Worm (Caenorhabditis elegans) whole organism, L4 larva: ENCODE measurements around the gene fbxa-133.

Experiments
- Y48G9A.11 ChIP-seq: fragments of 200-800 bp; sonication (Bioruptor generic); IDR thresholded peaks from 2 replicates; pipeline ENCODE4 v1.3.6; 2022; ENCODE audit warnings: missing genetic modification reagents, missing genetic modification characterization, missing compliant biosample characterization
- aly-2 ChIP-seq: sonication (generic microtip); optimal IDR thresholded peaks from 2 replicates; lab custom pipeline; 2018; ENCODE audit warnings: missing biosample characterization, missing genetic modification characterization
- ceh-82 ChIP-seq: sonication (generic microtip); optimal IDR thresholded peaks from 2 replicates; lab custom pipeline; 2017; ENCODE audit warnings: missing biosample characterization, missing genetic modification characterization
- dmd-9 ChIP-seq: fragments of 200-800 bp; sonication (Bioruptor generic); IDR thresholded peaks from 2 replicates; pipeline ENCODE4 v1.3.6; 2022; ENCODE audit warnings: missing genetic modification reagents, missing genetic modification characterization, missing compliant biosample characterization
- duxl-1 ChIP-seq: sonication (generic microtip); optimal IDR thresholded peaks from 2 replicates; lab custom pipeline; 2016; ENCODE audit warnings: mild to moderate bottlenecking, missing genetic modification characterization, moderate library complexity, missing compliant biosample characterization; ENCODE audit not compliant: poor library complexity
- nhr-10 ChIP-seq: fragments of 150-350 bp; optimal IDR thresholded peaks from 2 replicates; lab custom pipeline; 2014; ENCODE audit warnings: missing biosample characterization, missing genetic modification characterization
- nhr-11 ChIP-seq: fragments of 150-350 bp; optimal IDR thresholded peaks from 2 replicates; lab custom pipeline; 2014; ENCODE audit warnings: missing biosample characterization, missing genetic modification characterization
- nhr-237 ChIP-seq: sonication (generic microtip); optimal IDR thresholded peaks from 2 replicates; lab custom pipeline; 2017; ENCODE audit warnings: missing biosample characterization, missing genetic modification characterization
- nhr-28 ChIP-seq: fragments of 150-350 bp; optimal IDR thresholded peaks from 2 replicates; lab custom pipeline; 2014; ENCODE audit warnings: missing biosample characterization, missing genetic modification characterization
- nhr-41 ChIP-seq: fragments of 200-800 bp; sonication (Bioruptor generic); IDR thresholded peaks from 2 replicates; pipeline ENCODE4 v1.3.6; 2022; ENCODE audit warnings: missing genetic modification reagents, missing genetic modification characterization, missing compliant biosample characterization
- nhr-6 ChIP-seq: fragments of 150-350 bp; optimal IDR thresholded peaks from 2 replicates; lab custom pipeline; 2014; ENCODE audit warnings: missing biosample characterization, missing genetic modification characterization
- php-3 ChIP-seq: fragments of 200-800 bp; sonication (Bioruptor generic); IDR thresholded peaks from 2 replicates; pipeline ENCODE4 v1.3.6; 2022; ENCODE audit warnings: missing genetic modification reagents, missing genetic modification characterization, missing compliant biosample characterization
- snpc-4 ChIP-seq: fragments of 150-350 bp; optimal IDR thresholded peaks from 2 replicates; lab custom pipeline; 2014; ENCODE audit warnings: missing biosample characterization, missing genetic modification characterization
- zip-2 ChIP-seq: fragments of 150-350 bp; optimal IDR thresholded peaks from 2 replicates; lab custom pipeline; 2014; ENCODE audit warnings: missing biosample characterization, missing genetic modification characterization
- ztf-11 ChIP-seq: fragments of 150-350 bp; optimal IDR thresholded peaks from 2 replicates; lab custom pipeline; 2014; ENCODE audit warnings: missing biosample characterization, missing genetic modification characterization

Gene fbxa-133

DNA sequence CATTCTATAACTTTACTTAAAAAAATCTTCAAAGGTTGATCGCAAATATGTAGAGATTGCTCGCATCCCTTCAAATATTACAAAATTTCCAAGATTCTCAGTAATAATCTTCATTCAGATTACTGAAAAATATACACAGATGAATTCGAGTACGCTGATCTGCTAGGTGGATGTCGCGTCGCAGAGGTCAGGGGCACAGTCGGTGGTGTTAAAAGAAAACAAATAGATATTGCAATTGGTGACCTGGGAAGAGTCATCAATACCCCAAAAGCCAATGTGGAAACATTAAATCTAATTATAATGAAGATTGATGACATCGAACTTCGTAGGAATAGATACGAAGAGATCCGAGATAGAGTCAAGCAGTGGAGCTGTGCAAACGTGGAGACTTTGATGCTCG lies 44.0 kb downstream of the fbxa-133 start, which contains the start of gene F57G4.10:
TSS of gene F57G4.10 (plus strand) at position 301 of the 400 bp plus-strand sequence.
- TF ChIP-seq ceh-82 (tag; lab: Kevin White, UChicago) (no peak), nhr-237 (tag; lab: Kevin White, UChicago) (no peak), ztf-11 (no peak), aly-2 (tag; lab: Kevin White, UChicago) (no peak), nhr-10 (tag; lab: Kevin White, UChicago) (no peak), zip-2 (tag; lab: Kevin White, UChicago) (no peak), Y48G9A.11 (GFP tag; lab: Robert Waterston, UW) (no peak), nhr-41 (GFP tag; lab: Robert Waterston, UW) (no peak), nhr-11 (tag; lab: Kevin White, UChicago) (no peak), dmd-9 (GFP tag; lab: Robert Waterston, UW) (no peak), nhr-28 (tag; lab: Kevin White, UChicago) (no peak), duxl-1 (tag; lab: Kevin White, UChicago) (no peak), php-3 (GFP tag; lab: Robert Waterston, UW) (no peak), nhr-6 (tag; lab: Kevin White, UChicago) (no peak), snpc-4 (tag; lab: Kevin White, UChicago) (no peak)
